Fruit fly (Drosophila melanogaster): ENCODE measurements around the gene Ho.

DNA sequence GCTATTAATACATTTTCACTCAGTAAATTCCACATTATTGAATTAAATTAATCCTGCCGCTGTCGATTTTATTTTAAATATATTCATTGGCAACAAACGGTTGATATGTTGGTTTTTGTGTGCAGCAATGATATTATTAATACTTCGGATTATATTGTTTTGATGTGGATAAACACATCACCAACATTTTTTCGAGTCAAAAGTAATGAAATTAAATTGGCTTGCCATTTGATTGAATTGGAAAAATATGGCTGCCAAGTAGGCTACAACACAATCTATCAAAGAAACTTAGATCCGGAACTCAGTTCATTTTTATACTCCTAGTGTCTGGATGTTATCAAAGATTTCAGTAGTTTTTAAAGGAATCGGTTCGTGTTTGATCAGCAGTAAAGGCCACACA is 20.8 kb downstream of the Ho start, which contains the start of gene CG14718:
- TF ChIP-seq OdsH (GFP tag; optimal IDR thresholded peaks at IDR 0.05) (no peak), pan (optimal IDR thresholded peaks at IDR 0.05) (no peak), dsf (GFP tag; optimal IDR thresholded peaks at IDR 0.05; ENCODE audit: borderline replicate concordance) (no peak), Hr78 (GFP tag; optimal IDR thresholded peaks at IDR 0.05) (no peak), usp (GFP tag; optimal IDR thresholded peaks at IDR 0.05) (no peak), h (GFP tag; optimal IDR thresholded peaks at IDR 0.05) (no peak), N (GFP tag; optimal IDR thresholded peaks at IDR 0.05) (no peak), Hr83 (GFP tag; optimal IDR thresholded peaks at IDR 0.05; ENCODE audit: poor library complexity, severe bottlenecking) (no peak), Abd-B (GFP tag; optimal IDR thresholded peaks at IDR 0.05) (no peak), dl (GFP tag; optimal IDR thresholded peaks at IDR 0.05; ENCODE audit: insufficient read depth in 1 of 2, partially characterized antibody in 2 of 2) (no peak), lola (GFP tag; optimal IDR thresholded peaks at IDR 0.05) (no peak)

Measured in whole organism, wandering third instar larva.